Worm (Caenorhabditis elegans): Measurements from ENCODE around the gene Y41C4A.32.

DNA sequence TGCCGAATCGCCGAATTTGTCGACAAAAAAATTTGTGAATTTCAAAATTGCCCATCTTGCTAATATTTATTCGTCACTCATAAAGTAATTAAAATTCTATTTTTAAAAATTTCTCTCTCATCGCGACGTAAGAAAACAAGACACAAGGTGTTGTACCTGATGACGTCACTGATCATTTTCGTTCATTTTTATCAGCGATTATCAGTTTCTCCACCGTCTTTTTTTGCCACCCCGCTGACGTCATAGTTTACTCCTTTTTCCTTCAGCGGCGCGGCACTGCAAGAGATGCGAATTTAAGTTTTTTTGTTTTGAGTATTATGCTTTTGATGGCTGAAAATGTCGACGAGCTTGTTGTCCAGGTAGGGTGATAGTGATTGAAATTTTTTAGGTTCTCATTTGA is 36.7 kb upstream of the Y41C4A.32 start:
- TF ChIP-seq unc-62 (GFP tag; optimal IDR thresholded peaks at IDR 0.05) (no peak), pag-3 (tag; optimal IDR thresholded peaks at IDR 0.05; ENCODE audit: borderline replicate concordance, insufficient read depth) (no peak), pax-3 (tag; optimal IDR thresholded peaks at IDR 0.05) (no peak), ama-1 (optimal IDR thresholded peaks at IDR 0.05) (no peak), elt-3 (tag; optimal IDR thresholded peaks at IDR 0.05) (peak in 1 of 6 experiments; percentile 29), unc-130 (tag; optimal IDR thresholded peaks at IDR 0.05) (no peak), nhr-47 (tag; optimal IDR thresholded peaks at IDR 0.05) (no peak), nhr-76 (tag; optimal IDR thresholded peaks at IDR 0.05) (no peak), nhr-237 (tag; optimal IDR thresholded peaks at IDR 0.05) (no peak), dsc-1 (tag; optimal IDR thresholded peaks at IDR 0.05) (peak; percentile 39), snpc-4 (tag; optimal IDR thresholded peaks at IDR 0.05) (no peak)

All from whole organism, L1 larva.